Worm (Caenorhabditis elegans) whole organism, L4 larva: Measurements from ENCODE around the gene npr-34.

Experiments used
- F26F4.8 ChIP-seq: fragments of 200-800 bp; sonication (Bioruptor generic); conservative IDR thresholded peaks from 2 replicates; pipeline ENCODE4 v1.3.6; 2022; ENCODE audit warnings: missing genetic modification characterization, missing compliant biosample characterization
- F49E8.2 ChIP-seq: sonication (generic microtip); optimal IDR thresholded peaks from 2 replicates; lab custom pipeline; 2016; ENCODE audit warnings: missing compliant biosample characterization, mild to moderate bottlenecking, missing genetic modification characterization, borderline replicate concordance
- T20F7.1 ChIP-seq: fragments of 200-800 bp; sonication (Bioruptor generic); optimal IDR thresholded peaks from 2 replicates; lab custom pipeline; 2018; ENCODE audit warnings: mild to moderate bottlenecking, missing genetic modification characterization, missing compliant biosample characterization
- Y48G9A.11 ChIP-seq: fragments of 200-800 bp; sonication (Bioruptor generic); IDR thresholded peaks from 2 replicates; pipeline ENCODE4 v1.3.6; 2022; ENCODE audit warnings: missing genetic modification reagents, missing genetic modification characterization, missing compliant biosample characterization
- Y5F2A.4 ChIP-seq: fragments of 200-800 bp; sonication (Bioruptor generic); optimal IDR thresholded peaks from 2 replicates; lab custom pipeline; 2018; ENCODE audit warnings: mild to moderate bottlenecking, missing genetic modification characterization, missing compliant biosample characterization
- arid-1 ChIP-seq: fragments of 200-800 bp; sonication (Bioruptor generic); conservative IDR thresholded peaks from 2 replicates; pipeline ENCODE4 v1.3.6; 2022; ENCODE audit warnings: missing genetic modification reagents, missing genetic modification characterization, missing compliant biosample characterization
- ceh-20 ChIP-seq: fragments of 200-800 bp; sonication (Bioruptor generic); IDR thresholded peaks from 2 replicates; pipeline ENCODE4 v1.3.6; 2022; ENCODE audit warnings: missing genetic modification reagents, missing genetic modification characterization, missing compliant biosample characterization
- ceh-32 ChIP-seq: sonication (generic microtip); optimal IDR thresholded peaks from 2 replicates; lab custom pipeline; 2016; ENCODE audit warnings: mild to moderate bottlenecking, missing genetic modification characterization, missing compliant biosample characterization; ENCODE audit not compliant: poor library complexity
- ceh-82 ChIP-seq: sonication (generic microtip); optimal IDR thresholded peaks from 2 replicates; lab custom pipeline; 2017; ENCODE audit warnings: missing biosample characterization, missing genetic modification characterization
- daf-16 ChIP-seq, 3 experiments: sonication (generic microtip); optimal IDR thresholded peaks; 2 replicates each; lab custom pipeline; 2016 to 2017; ENCODE audit warnings: missing genetic modification characterization in 3 of 3, missing genetic modification reagents in 3 of 3, mild to moderate bottlenecking in 2 of 3, missing compliant biosample characterization in 2 of 3, missing biosample characterization in 1 of 3, moderate library complexity in 1 of 3
- daf-19 ChIP-seq: fragments of 200-800 bp; sonication (Bioruptor generic); conservative IDR thresholded peaks from 2 replicates; pipeline ENCODE4 v1.3.6; 2022; ENCODE audit warnings: missing genetic modification characterization, missing compliant biosample characterization
- daf-8 ChIP-seq: fragments of 200-800 bp; sonication (Bioruptor generic); IDR thresholded peaks from 2 replicates; pipeline ENCODE4 v1.3.6; 2022; ENCODE audit warnings: missing genetic modification characterization, missing compliant biosample characterization
- dpl-1 ChIP-seq: fragments of 150-350 bp; optimal IDR thresholded peaks from 2 replicates; lab custom pipeline; 2014; ENCODE audit warnings: missing biosample characterization, missing genetic modification reagents, missing genetic modification characterization
- hif-1 ChIP-seq, 2 experiments: sonication (generic microtip); optimal IDR thresholded peaks; 2 replicates each; lab custom pipeline; 2016 to 2017; ENCODE audit warnings: missing compliant biosample characterization in 2 of 2, missing genetic modification characterization in 2 of 2, missing genetic modification reagents in 2 of 2, missing genotype in 2 of 2, mild to moderate bottlenecking in 1 of 2
- lin-13 ChIP-seq: fragments of 150-350 bp; optimal IDR thresholded peaks from 2 replicates; lab custom pipeline; 2014; ENCODE audit warnings: missing biosample characterization, missing genetic modification reagents, missing genetic modification characterization
- lsy-2 ChIP-seq, 2 experiments: fragments of 150-350 bp in 1 of 2; sonication (generic microtip) in 1 of 2; optimal IDR thresholded peaks; 2 replicates each; lab custom pipeline; 2014 to 2017; ENCODE audit warnings: missing biosample characterization in 2 of 2, missing genetic modification characterization in 2 of 2
- madf-5 ChIP-seq, 2 experiments: fragments of 200-800 bp; sonication (Bioruptor generic); IDR thresholded peaks; 2 replicates each; pipeline ENCODE4 v1.3.6; 2022; ENCODE audit warnings: missing compliant biosample characterization in 2 of 2, missing genetic modification characterization in 2 of 2
- mes-2 ChIP-seq: sonication (generic microtip); optimal IDR thresholded peaks from 2 replicates; lab custom pipeline; 2016; ENCODE audit warnings: missing genotype, mild to moderate bottlenecking, missing genetic modification characterization, missing compliant biosample characterization; ENCODE audit not compliant: poor library complexity, severe bottlenecking
- mxl-3 ChIP-seq: fragments of 200-800 bp; sonication (Bioruptor generic); optimal IDR thresholded peaks from 2 replicates; lab custom pipeline; 2018; ENCODE audit warnings: mild to moderate bottlenecking, missing genetic modification characterization, missing compliant biosample characterization
- nhr-10 ChIP-seq: fragments of 150-350 bp; optimal IDR thresholded peaks from 2 replicates; lab custom pipeline; 2014; ENCODE audit warnings: missing biosample characterization, missing genetic modification characterization
- nhr-6 ChIP-seq: fragments of 150-350 bp; optimal IDR thresholded peaks from 2 replicates; lab custom pipeline; 2014; ENCODE audit warnings: missing biosample characterization, missing genetic modification characterization
- set-16 ChIP-seq: fragments of 200-800 bp; sonication (Bioruptor generic); IDR thresholded peaks from 2 replicates; pipeline ENCODE4 v1.3.6; 2022; ENCODE audit warnings: missing genetic modification reagents, missing genetic modification characterization, missing compliant biosample characterization
- unc-39 ChIP-seq: sonication (generic microtip); optimal IDR thresholded peaks from 2 replicates; lab custom pipeline; 2017; ENCODE audit warnings: missing biosample characterization, missing genetic modification characterization
- vab-7 ChIP-seq: fragments of 200-800 bp; sonication (Bioruptor generic); IDR thresholded peaks from 2 replicates; pipeline ENCODE4 v1.3.6; 2022; ENCODE audit warnings: missing genetic modification reagents, missing genetic modification characterization, missing compliant biosample characterization
- zfp-3 ChIP-seq: fragments of 200-800 bp; sonication (Bioruptor generic); conservative IDR thresholded peaks from 2 replicates; pipeline ENCODE4 v1.3.6; 2022; ENCODE audit warnings: missing genetic modification reagents, missing genetic modification characterization, missing compliant biosample characterization
- zip-11 ChIP-seq: fragments of 200-800 bp; sonication (Bioruptor generic); IDR thresholded peaks from 2 replicates; pipeline ENCODE4 v1.3.6; 2022; ENCODE audit warnings: missing genetic modification characterization, missing compliant biosample characterization
- zip-2 ChIP-seq: fragments of 150-350 bp; optimal IDR thresholded peaks from 2 replicates; lab custom pipeline; 2014; ENCODE audit warnings: missing biosample characterization, missing genetic modification characterization
- ztf-7 ChIP-seq: fragments of 150-350 bp; optimal IDR thresholded peaks from 2 replicates; lab custom pipeline; 2014; ENCODE audit warnings: missing biosample characterization, missing genetic modification characterization

npr-34 gene

ce11 chrII:14757711-14758110 lies 18.7 kb upstream of the npr-34 start, which contains the start of gene Y54E2A.5:
Gene Y54E2A.5 (minus strand): TSS chrII:14757811.
- no peak for TF ChIP-seq ceh-20 (GFP tag; lab: Robert Waterston, UW)
- TF ChIP-seq daf-19 (GFP tag; lab: Robert Waterston, UW), result no peak
- TF ChIP-seq unc-39 (tag; lab: Kevin White, UChicago), result no peak
- no peak for TF ChIP-seq madf-5 (GFP tag; IDR thresholded peaks at IDR 0.05; lab: Robert Waterston, UW)
- no peak for TF ChIP-seq Y5F2A.4
- peak; percentile 29; the same call in 1 of the 2 replicates for TF ChIP-seq set-16 (GFP tag; lab: Robert Waterston, UW)

ce11 chrII:14753858-14754750 lies 15.1 kb upstream of the npr-34 start, which contains the start of the genes tac-1 and Y54E2A.4:
Gene tac-1 (minus strand): TSS chrII:14753877.
Gene Y54E2A.4 (plus strand): TSS chrII:14754622.
- peak; percentile 17 for TF ChIP-seq F49E8.2 (tag; lab: Kevin White, UChicago)
- no peak for TF ChIP-seq ceh-32 (tag; lab: Kevin White, UChicago)
- peak in 1 of 2 experiments; percentile 1 for TF ChIP-seq hif-1 (tag; optimal IDR thresholded peaks at IDR 0.05; lab: Kevin White, UChicago)
- TF ChIP-seq daf-8 (GFP tag; lab: Robert Waterston, UW), result no peak
- peak; percentile 15 for TF ChIP-seq dpl-1 (GFP tag; lab: Kevin White, UChicago)
- peak; percentile 82 for TF ChIP-seq zip-2 (tag; lab: Kevin White, UChicago)
- TF ChIP-seq lsy-2 (tag; optimal IDR thresholded peaks at IDR 0.05; lab: Kevin White, UChicago), result peak in 1 of 2 experiments; percentile 28
- no peak for TF ChIP-seq daf-19 (GFP tag; lab: Robert Waterston, UW)
- TF ChIP-seq mes-2 (tag; lab: Kevin White, UChicago), result peak; percentile 67
- TF ChIP-seq, all 104 proteins: peak for 6

ce11 chrII:14753246-14753645 lies 14.2 kb upstream of the npr-34 start:
- TF ChIP-seq daf-16 (GFP tag; optimal IDR thresholded peaks at IDR 0.05; lab: Kevin White, UChicago) (no peak), daf-16 (tag; optimal IDR thresholded peaks at IDR 0.05; lab: Kevin White, UChicago) (no peak), T20F7.1 (GFP tag; lab: Kevin White, UChicago) (no peak), set-16 (GFP tag; lab: Robert Waterston, UW) (peak; percentile 90)

- peak; percentile 6 for TF ChIP-seq F49E8.2 (tag; lab: Kevin White, UChicago)
- TF ChIP-seq lin-13, result no peak
- TF ChIP-seq set-16 (GFP tag; lab: Robert Waterston, UW), result peak; percentile 58; the same call in 1 of the 2 replicates
Measured at ce11 chrII:14752187-14752959, 13.3 kb upstream of the npr-34 start, which contains the start of gene smg-9. Gene smg-9 (minus strand): TSS chrII:14752849.

ce11 chrII:14745127-14745526 lies 6.1 kb upstream of the npr-34 start:
- TF ChIP-seq mxl-3 (GFP tag; lab: Kevin White, UChicago), result no peak
- no peak for TF ChIP-seq zip-2 (tag; lab: Kevin White, UChicago)
- TF ChIP-seq set-16 (GFP tag; lab: Robert Waterston, UW), result no peak
- no peak for TF ChIP-seq Y48G9A.11 (GFP tag; lab: Robert Waterston, UW)
- no peak for TF ChIP-seq nhr-6
- no peak for TF ChIP-seq F49E8.2 (tag; lab: Kevin White, UChicago)
- TF ChIP-seq T20F7.1 (GFP tag; lab: Kevin White, UChicago), result no peak
- TF ChIP-seq mes-2 (tag; lab: Kevin White, UChicago), result no peak
- TF ChIP-seq arid-1 (GFP tag; lab: Robert Waterston, UW), result no peak
- TF ChIP-seq zip-11 (GFP tag; lab: Robert Waterston, UW), result no peak
- no peak for TF ChIP-seq ztf-7 (tag; lab: Kevin White, UChicago)
- TF ChIP-seq daf-19 (GFP tag; lab: Robert Waterston, UW), result no peak
- no peak for TF ChIP-seq ceh-82 (tag; lab: Kevin White, UChicago)
- no peak for TF ChIP-seq F26F4.8 (GFP tag; lab: Robert Waterston, UW)
- TF ChIP-seq ceh-32 (tag; lab: Kevin White, UChicago), result no peak
- TF ChIP-seq nhr-10 (tag; lab: Kevin White, UChicago), result no peak
- TF ChIP-seq vab-7 (GFP tag; lab: Robert Waterston, UW), result no peak
- TF ChIP-seq zfp-3, result no peak
